Worm (Caenorhabditis elegans) whole organism, L4 larva: Measurements from ENCODE around the gene chil-8.

Experiments used
- F44E2.7 ChIP-seq: fragments of 200-800 bp; sonication (Bioruptor generic); IDR thresholded peaks from 2 replicates; pipeline ENCODE4 v2.1.2; 2022; ENCODE audit warnings: missing genetic modification characterization, missing compliant biosample characterization
- T26A8.4 ChIP-seq: fragments of 200-800 bp; sonication (Bioruptor generic); IDR thresholded peaks from 2 replicates; pipeline ENCODE4 v1.3.6; 2022; ENCODE audit warnings: missing genetic modification characterization, missing compliant biosample characterization
- Y48G9A.11 ChIP-seq: fragments of 200-800 bp; sonication (Bioruptor generic); IDR thresholded peaks from 2 replicates; pipeline ENCODE4 v1.3.6; 2022; ENCODE audit warnings: missing genetic modification reagents, missing genetic modification characterization, missing compliant biosample characterization
- Y5F2A.4 ChIP-seq: fragments of 200-800 bp; sonication (Bioruptor generic); optimal IDR thresholded peaks from 2 replicates; lab custom pipeline; 2018; ENCODE audit warnings: mild to moderate bottlenecking, missing genetic modification characterization, missing compliant biosample characterization
- Y75B8A.6 ChIP-seq: fragments of 200-800 bp; sonication (Bioruptor generic); IDR thresholded peaks from 2 replicates; pipeline ENCODE4 v1.3.6; 2022; ENCODE audit warnings: missing genetic modification reagents, missing genetic modification characterization, missing compliant biosample characterization
- ZK337.2 ChIP-seq: fragments of 200-800 bp; sonication (Bioruptor generic); IDR thresholded peaks from 2 replicates; pipeline ENCODE4 v1.3.6; 2022; ENCODE audit warnings: missing genetic modification reagents, missing genetic modification characterization, missing compliant biosample characterization
- aha-1 ChIP-seq: fragments of 150-350 bp; peaks from one replicate; lab custom pipeline; 2014; ENCODE audit warnings: missing biosample characterization, missing genetic modification characterization
- aly-2 ChIP-seq: sonication (generic microtip); optimal IDR thresholded peaks from 2 replicates; lab custom pipeline; 2018; ENCODE audit warnings: missing biosample characterization, missing genetic modification characterization
- ceh-28 ChIP-seq: fragments of 150-350 bp; optimal IDR thresholded peaks from 2 replicates; lab custom pipeline; 2014; ENCODE audit warnings: missing biosample characterization, missing genetic modification reagents, missing genetic modification characterization
- ceh-32 ChIP-seq: sonication (generic microtip); optimal IDR thresholded peaks from 2 replicates; lab custom pipeline; 2016; ENCODE audit warnings: mild to moderate bottlenecking, missing genetic modification characterization, missing compliant biosample characterization; ENCODE audit not compliant: poor library complexity
- ceh-44 ChIP-seq: fragments of 200-800 bp; sonication (Bioruptor generic); IDR thresholded peaks from 2 replicates; pipeline ENCODE4 v1.3.6; 2022; ENCODE audit warnings: missing genetic modification reagents, missing genetic modification characterization, missing compliant biosample characterization
- ces-1 ChIP-seq: fragments of 150-350 bp; sonication (generic microtip); optimal IDR thresholded peaks from 4 replicates; lab custom pipeline; 2014; ENCODE audit warnings: missing biosample characterization, missing genetic modification reagents, missing genetic modification characterization
- daf-12 ChIP-seq: fragments of 150-350 bp; optimal IDR thresholded peaks from 2 replicates; lab custom pipeline; 2014; ENCODE audit warnings: missing biosample characterization, missing genetic modification reagents, missing genetic modification characterization
- daf-8 ChIP-seq: fragments of 200-800 bp; sonication (Bioruptor generic); IDR thresholded peaks from 2 replicates; pipeline ENCODE4 v1.3.6; 2022; ENCODE audit warnings: missing genetic modification characterization, missing compliant biosample characterization
- dpl-1 ChIP-seq: fragments of 150-350 bp; optimal IDR thresholded peaks from 2 replicates; lab custom pipeline; 2014; ENCODE audit warnings: missing biosample characterization, missing genetic modification reagents, missing genetic modification characterization
- duxl-1 ChIP-seq: sonication (generic microtip); optimal IDR thresholded peaks from 2 replicates; lab custom pipeline; 2016; ENCODE audit warnings: mild to moderate bottlenecking, missing genetic modification characterization, moderate library complexity, missing compliant biosample characterization; ENCODE audit not compliant: poor library complexity
- egl-27 ChIP-seq: sonication (generic microtip); optimal IDR thresholded peaks from 3 replicates; lab custom pipeline; 2017; ENCODE audit warnings: missing biosample characterization, missing genetic modification reagents, missing genetic modification characterization
- gei-8 ChIP-seq: fragments of 200-800 bp; sonication (Bioruptor generic); optimal IDR thresholded peaks from 2 replicates; lab custom pipeline; 2018; ENCODE audit warnings: mild to moderate bottlenecking, missing genetic modification characterization, missing compliant biosample characterization
- hlh-30 ChIP-seq: sonication (generic microtip); optimal IDR thresholded peaks from 2 replicates; lab custom pipeline; 2017; ENCODE audit warnings: antibody characterized with exemption, mild to moderate bottlenecking, missing genetic modification characterization, missing compliant biosample characterization; ENCODE audit not compliant: insufficient read depth
- jun-1 ChIP-seq: fragments of 150-350 bp; optimal IDR thresholded peaks from 2 replicates; lab custom pipeline; 2014; ENCODE audit warnings: missing biosample characterization, missing genetic modification reagents, missing genetic modification characterization
- lin-15B ChIP-seq: fragments of 150-350 bp; sonication (generic microtip); optimal IDR thresholded peaks from 3 replicates; lab custom pipeline; 2014; ENCODE audit warnings: missing biosample characterization, missing genetic modification characterization
- lin-29 ChIP-seq: fragments of 200-800 bp; sonication (Bioruptor generic); IDR thresholded peaks from 2 replicates; pipeline ENCODE4 v1.3.6; 2022; ENCODE audit warnings: missing genetic modification reagents, missing genetic modification characterization, missing compliant biosample characterization
- lin-39 ChIP-seq: fragments of 150-350 bp; optimal IDR thresholded peaks from 2 replicates; lab custom pipeline; 2014; ENCODE audit warnings: missing biosample characterization, missing genetic modification reagents, missing genetic modification characterization
- mxl-2 ChIP-seq: fragments of 200-800 bp; sonication (Bioruptor generic); conservative IDR thresholded peaks from 2 replicates; pipeline ENCODE4 v1.3.6; 2022; ENCODE audit warnings: missing genetic modification reagents, missing genetic modification characterization, missing compliant biosample characterization
- nhr-10 ChIP-seq: fragments of 150-350 bp; optimal IDR thresholded peaks from 2 replicates; lab custom pipeline; 2014; ENCODE audit warnings: missing biosample characterization, missing genetic modification characterization
- nhr-28 ChIP-seq: fragments of 150-350 bp; optimal IDR thresholded peaks from 2 replicates; lab custom pipeline; 2014; ENCODE audit warnings: missing biosample characterization, missing genetic modification characterization
- nhr-41 ChIP-seq: fragments of 200-800 bp; sonication (Bioruptor generic); IDR thresholded peaks from 2 replicates; pipeline ENCODE4 v1.3.6; 2022; ENCODE audit warnings: missing genetic modification reagents, missing genetic modification characterization, missing compliant biosample characterization
- saeg-2 ChIP-seq: fragments of 200-800 bp; sonication (Bioruptor generic); IDR thresholded peaks from 2 replicates; pipeline ENCODE4 v1.3.6; 2022; ENCODE audit warnings: missing genetic modification reagents, missing genetic modification characterization, missing compliant biosample characterization
- snpc-4 ChIP-seq: fragments of 150-350 bp; optimal IDR thresholded peaks from 2 replicates; lab custom pipeline; 2014; ENCODE audit warnings: missing biosample characterization, missing genetic modification characterization
- unc-130 ChIP-seq: sonication (generic microtip); optimal IDR thresholded peaks from 2 replicates; lab custom pipeline; 2016; ENCODE audit warnings: missing genetic modification reagents, missing genetic modification characterization, missing compliant biosample characterization
- unc-62 ChIP-seq, 3 experiments: fragments of 150-350 bp in 1 of 3; sonication (generic microtip); optimal IDR thresholded peaks in 2 of 3; peaks in 1 of 3; 1 replicate in 1 of 3; 2 replicates in 2 of 3; lab custom pipeline; 2014 to 2017; ENCODE audit warnings: missing biosample characterization in 3 of 3, missing genetic modification characterization in 3 of 3, missing genetic modification reagents in 3 of 3, missing genotype in 1 of 3
- zfp-2 ChIP-seq: sonication (generic microtip); optimal IDR thresholded peaks from 2 replicates; lab custom pipeline; 2016; ENCODE audit warnings: mild to moderate bottlenecking, missing genetic modification characterization, missing compliant biosample characterization
- zfp-3 ChIP-seq: fragments of 200-800 bp; sonication (Bioruptor generic); conservative IDR thresholded peaks from 2 replicates; pipeline ENCODE4 v1.3.6; 2022; ENCODE audit warnings: missing genetic modification reagents, missing genetic modification characterization, missing compliant biosample characterization
- ztf-7 ChIP-seq: fragments of 150-350 bp; optimal IDR thresholded peaks from 2 replicates; lab custom pipeline; 2014; ENCODE audit warnings: missing biosample characterization, missing genetic modification characterization

chil-8 gene

DNA sequence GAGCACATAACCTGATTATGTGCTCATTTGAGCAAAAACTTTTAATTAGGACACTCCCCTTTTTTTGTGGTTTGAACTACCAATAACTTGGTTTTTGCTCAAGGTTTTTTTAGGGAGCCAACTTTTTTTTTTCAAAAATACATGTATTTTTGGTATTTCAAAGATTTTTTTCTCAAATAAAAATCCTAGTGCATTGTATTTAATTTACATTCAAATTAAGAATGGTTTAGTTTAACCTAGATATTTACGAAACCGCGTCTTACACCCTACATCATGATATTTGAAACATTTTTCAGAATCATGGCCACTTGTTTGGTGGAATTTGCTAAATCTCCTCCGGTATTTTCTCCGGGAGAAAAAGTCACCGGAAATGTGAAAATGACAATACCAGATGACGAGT is 37.9 kb downstream of the chil-8 start, which contains the start of gene arrd-5:
TSS of gene arrd-5 (plus strand) at position 301 of the 400 bp plus-strand sequence.
- TF ChIP-seq T26A8.4 (GFP tag; lab: Robert Waterston, UW) (no peak), gei-8 (GFP tag; lab: Kevin White, UChicago) (no peak), lin-39 (no peak), Y75B8A.6 (GFP tag; lab: Robert Waterston, UW) (no peak), ztf-7 (tag; lab: Kevin White, UChicago) (no peak), unc-62 (GFP tag; optimal IDR thresholded peaks at IDR 0.05 in 1 of 2; lab: Kevin White, UChicago) (peak in 1 of 2 experiments; percentile 18), unc-62 (tag; optimal IDR thresholded peaks at IDR 0.05; lab: Kevin White, UChicago) (no peak)

ce11 chrII:9833855-9834254 is 39.0 kb downstream of the chil-8 start, which contains the start of gene ZK938.3:
TSS of gene ZK938.3 (minus strand) at chrII:9833955.
- TF ChIP-seq Y48G9A.11 (GFP tag; lab: Robert Waterston, UW) (no peak), unc-62 (GFP tag; optimal IDR thresholded peaks at IDR 0.05 in 1 of 2; lab: Kevin White, UChicago) (peak in 1 of 2 experiments; percentile 26), unc-62 (tag; optimal IDR thresholded peaks at IDR 0.05; lab: Kevin White, UChicago) (no peak)

ce11 chrII:9831033-9831432 is 41.8 kb downstream of the chil-8 start, which contains the start of gene ZK938.12:
TSS of gene ZK938.12 (plus strand) at chrII:9831333.
- TF ChIP-seq zfp-2 (tag; lab: Kevin White, UChicago) = no peak
- no peak for TF ChIP-seq duxl-1 (tag; lab: Kevin White, UChicago)
- TF ChIP-seq ZK337.2 (GFP tag; lab: Robert Waterston, UW) = no peak
- TF ChIP-seq daf-12 (tag; lab: Kevin White, UChicago) = no peak
- TF ChIP-seq ceh-28 (tag; lab: Kevin White, UChicago) = no peak
- TF ChIP-seq saeg-2 (GFP tag; lab: Robert Waterston, UW) = no peak
- TF ChIP-seq lin-15B (tag; lab: Kevin White, UChicago) = no peak
- no peak for TF ChIP-seq ceh-32 (tag; lab: Kevin White, UChicago)
- TF ChIP-seq unc-62 (GFP tag; optimal IDR thresholded peaks at IDR 0.05 in 1 of 2; lab: Kevin White, UChicago) = no peak
- TF ChIP-seq unc-62 (tag; optimal IDR thresholded peaks at IDR 0.05; lab: Kevin White, UChicago) = no peak
- no peak for TF ChIP-seq hlh-30 (tag; lab: Kevin White, UChicago)
- TF ChIP-seq daf-8 (GFP tag; lab: Robert Waterston, UW) = no peak
- no peak for TF ChIP-seq ceh-44 (GFP tag; lab: Robert Waterston, UW)
- TF ChIP-seq, all 104 proteins: peak for 0

- TF ChIP-seq ceh-32 (tag; lab: Kevin White, UChicago) (no peak), zfp-2 (tag; lab: Kevin White, UChicago) (no peak), nhr-41 (GFP tag; lab: Robert Waterston, UW) (no peak), unc-130 (GFP tag; lab: Kevin White, UChicago) (no peak), duxl-1 (tag; lab: Kevin White, UChicago) (no peak), zfp-3 (GFP tag; lab: Robert Waterston, UW) (no peak), F44E2.7 (GFP tag; lab: Robert Waterston, UW) (no peak), jun-1 (tag; lab: Kevin White, UChicago) (no peak), ces-1 (no peak)
Observed at ce11 chrII:9829108-9829507, 43.8 kb downstream of the chil-8 start, which contains the start of gene ZK938.1. TSS of gene ZK938.1 (plus strand) at chrII:9829408.

ce11 chrII:9828502-9828901 is 44.4 kb downstream of the chil-8 start:
- TF ChIP-seq mxl-2 (GFP tag; lab: Robert Waterston, UW) = no peak
- no peak for TF ChIP-seq ZK337.2 (GFP tag; lab: Robert Waterston, UW)
- TF ChIP-seq dpl-1 (GFP tag; lab: Kevin White, UChicago) = no peak
- TF ChIP-seq zfp-3 (GFP tag; lab: Robert Waterston, UW) = no peak
- TF ChIP-seq egl-27 (tag; lab: Kevin White, UChicago) = no peak

ce11 chrII:9827852-9828251 is 45.0 kb downstream of the chil-8 start, which contains the start of gene eyg-1:
TSS of gene eyg-1 (minus strand) at chrII:9827952.
- TF ChIP-seq lin-29 (GFP tag; lab: Robert Waterston, UW) = no peak
- peak; percentile 53 for TF ChIP-seq aha-1 (tag; lab: Kevin White, UChicago)
- TF ChIP-seq nhr-28 (tag; lab: Kevin White, UChicago) = no peak
- no peak for TF ChIP-seq nhr-10
- no peak for TF ChIP-seq dpl-1 (GFP tag; lab: Kevin White, UChicago)
- TF ChIP-seq aly-2 = no peak
- no peak for TF ChIP-seq snpc-4
- no peak for TF ChIP-seq Y5F2A.4 (GFP tag; lab: Kevin White, UChicago)
